Fruit fly (Drosophila melanogaster): ENCODE measurements around the gene Miro.

The Miro gene

dm6 chr3R:24058041-24058440 is 19.4 kb upstream of the Miro start, which contains the start of gene SMC1 (continued):
- TF ChIP-seq CG11560 (tag; IDR thresholded peaks at IDR 0.05) (peak; percentile 19; the same call in 1 of the 3 replicates), H15 (GFP tag; IDR thresholded peaks at IDR 0.05) (no peak), bbx (GFP tag; IDR thresholded peaks at IDR 0.05; ENCODE audit: partially characterized antibody) (peak; percentile 100), Opbp (GFP tag; IDR thresholded peaks at IDR 0.05; ENCODE audit: partially characterized antibody) (peak; percentile 100), stwl (tag; optimal IDR thresholded peaks at IDR 0.05) (peak; percentile 79), CG12744 (GFP tag; optimal IDR thresholded peaks at IDR 0.05) (peak; percentile 30), CG16815 (GFP tag; optimal IDR thresholded peaks at IDR 0.05) (no peak), CG34422 (GFP tag; IDR thresholded peaks at IDR 0.05) (no peak; the same call in 2 of the 3 replicates), lov (optimal IDR thresholded peaks at IDR 0.05) (no peak), lov (GFP tag; IDR thresholded peaks at IDR 0.05) (no peak), maf-S (GFP tag; optimal IDR thresholded peaks at IDR 0.05) (peak; percentile 1), al (GFP tag; IDR thresholded peaks at IDR 0.05) (peak; percentile 33; the same call in 1 of the 2 replicates), gfzf (GFP tag; optimal IDR thresholded peaks at IDR 0.05) (peak; percentile 82), ara (GFP tag; IDR thresholded peaks at IDR 0.05) (no peak), tll (GFP tag; optimal IDR thresholded peaks at IDR 0.05) (no peak), Max (GFP tag; optimal IDR thresholded peaks at IDR 0.05) (peak; percentile 34), CG4404 (GFP tag; IDR thresholded peaks at IDR 0.05) (no peak), ftz-f1 (GFP tag; optimal IDR thresholded peaks at IDR 0.05) (peak; percentile 12), bsh (GFP tag; optimal IDR thresholded peaks at IDR 0.05) (no peak), CG6813 (GFP tag; optimal IDR thresholded peaks at IDR 0.05) (no peak), ind (GFP tag; optimal IDR thresholded peaks at IDR 0.05) (no peak), sob (GFP tag; IDR thresholded peaks at IDR 0.05) (peak; percentile 81; the same call in 1 of the 2 replicates), zen2 (GFP tag; IDR thresholded peaks at IDR 0.05; ENCODE audit: partially characterized antibody) (peak; percentile 99), tgo (GFP tag; IDR thresholded peaks at IDR 0.05) (no peak), Lim3 (GFP tag; IDR thresholded peaks at IDR 0.05) (no peak), br (optimal IDR thresholded peaks at IDR 0.05) (no peak), en (GFP tag; optimal IDR thresholded peaks at IDR 0.05) (no peak), sisA (GFP tag; IDR thresholded peaks at IDR 0.05) (no peak), dm (GFP tag; optimal IDR thresholded peaks at IDR 0.05) (peak; percentile 41), dpn (GFP tag; optimal IDR thresholded peaks at IDR 0.05) (peak; percentile 43 to 61), fd64A (GFP tag; optimal IDR thresholded peaks at IDR 0.05) (no peak), CG11504 (tag; optimal IDR thresholded peaks at IDR 0.05) (no peak), wdn (GFP tag; IDR thresholded peaks at IDR 0.05) (no peak), CG14014 (GFP tag; IDR thresholded peaks at IDR 0.05) (no peak; the same call in 1 of the 2 replicates), dmrt99B (tag; optimal IDR thresholded peaks at IDR 0.05) (no peak), CG8924 (tag; optimal IDR thresholded peaks at IDR 0.05) (peak; percentile 55), repo (GFP tag; optimal IDR thresholded peaks at IDR 0.05) (no peak), Asciz (GFP tag; optimal IDR thresholded peaks at IDR 0.05) (no peak), fd3F (GFP tag; optimal IDR thresholded peaks at IDR 0.05) (peak; percentile 24), Oaz (GFP tag; IDR thresholded peaks at IDR 0.05) (no peak), CG32767 (GFP tag; IDR thresholded peaks at IDR 0.05) (peak; percentile 41; the same call in 1 of the 2 replicates), CG10274 (GFP tag; optimal IDR thresholded peaks at IDR 0.05) (no peak), hbn (GFP tag; IDR thresholded peaks at IDR 0.05; ENCODE audit: partially characterized antibody) (peak; percentile 99), HmgZ (tag; optimal IDR thresholded peaks at IDR 0.05) (peak; percentile 72), ttk (GFP tag; IDR thresholded peaks at IDR 0.05) (no peak), CG10654 (GFP tag; optimal IDR thresholded peaks at IDR 0.05) (no peak), vnd (GFP tag; IDR thresholded peaks at IDR 0.05; ENCODE audit: partially characterized antibody) (peak; percentile 99), CG31441 (GFP tag; IDR thresholded peaks at IDR 0.05) (no peak), h (optimal IDR thresholded peaks at IDR 0.05) (no peak), abd-A (tag; optimal IDR thresholded peaks at IDR 0.05) (no peak), Blimp-1 (GFP tag; optimal IDR thresholded peaks at IDR 0.05) (no peak), tna (GFP tag; IDR thresholded peaks at IDR 0.05; ENCODE audit: partially characterized antibody) (peak; percentile 97)

Measured in whole organism, embryonic.